Fruit fly (Drosophila melanogaster) whole organism, embryonic: Measurements from ENCODE around the gene CG7568.

Experiments used
- Antp ChIP-seq: fragments of 200-800 bp; sonication (Bioruptor generic); optimal IDR thresholded peaks from 3 replicates; lab custom pipeline; 2016; ENCODE audit warnings: missing biosample characterization, missing genetic modification characterization
- CG1024 ChIP-seq: fragments of 200-800 bp; sonication (Bioruptor generic); IDR thresholded peaks from 2 replicates; pipeline ENCODE4 v1.3.6; 2022; ENCODE audit warnings: missing biosample characterization, missing genetic modification characterization
- CG12769 ChIP-seq: fragments of 200-800 bp; sonication (Bioruptor generic); optimal IDR thresholded peaks from 2 replicates; lab custom pipeline; 2019; ENCODE audit warnings: missing biosample characterization, mild to moderate bottlenecking, missing genetic modification characterization, moderate library complexity
- CG15601 ChIP-seq: fragments of 200-800 bp; sonication (Bioruptor generic); optimal IDR thresholded peaks from 3 replicates; lab custom pipeline; 2019; ENCODE audit warnings: missing biosample characterization, mild to moderate bottlenecking, missing genetic modification characterization, moderate library complexity
- CG1603 ChIP-seq: fragments of 200-800 bp; sonication (Bioruptor generic); optimal IDR thresholded peaks from 2 replicates; lab custom pipeline; 2019; ENCODE audit warnings: missing biosample characterization, mild to moderate bottlenecking, missing genetic modification characterization, moderate library complexity
- CG16779 ChIP-seq: fragments of 200-800 bp; sonication (Bioruptor generic); IDR thresholded peaks from 2 replicates; pipeline ENCODE4 v1.3.6; 2022; ENCODE audit warnings: missing biosample characterization, missing genetic modification characterization
- CG17385 ChIP-seq: fragments of 200-800 bp; sonication (Bioruptor generic); optimal IDR thresholded peaks from 3 replicates; lab custom pipeline; 2018; ENCODE audit warnings: missing biosample characterization, mild to moderate bottlenecking, missing genetic modification characterization
- CG17829 ChIP-seq: fragments of 200-800 bp; optimal IDR thresholded peaks from 2 replicates; lab custom pipeline; 2019; ENCODE audit warnings: missing biosample characterization, mild to moderate bottlenecking, missing genetic modification characterization, moderate library complexity
- CG17912 ChIP-seq: fragments of 200-800 bp; sonication (Bioruptor generic); optimal IDR thresholded peaks from 2 replicates; lab custom pipeline; 2018; ENCODE audit warnings: missing biosample characterization, mild to moderate bottlenecking, missing genetic modification characterization
- CG18262 ChIP-seq: fragments of 200-800 bp; optimal IDR thresholded peaks from 3 replicates; lab custom pipeline; 2019; ENCODE audit warnings: missing biosample characterization, mild to moderate bottlenecking, missing genetic modification characterization, moderate library complexity
- CG18476 ChIP-seq: fragments of 200-800 bp; sonication (Bioruptor generic); optimal IDR thresholded peaks from 2 replicates; lab custom pipeline; 2016; ENCODE audit warnings: missing biosample characterization, mild to moderate bottlenecking, missing genetic modification characterization
- CG2712 ChIP-seq: fragments of 200-800 bp; optimal IDR thresholded peaks from 3 replicates; lab custom pipeline; 2019; ENCODE audit warnings: missing biosample characterization, mild to moderate bottlenecking, missing genetic modification characterization, moderate library complexity
- CG32772 ChIP-seq: fragments of 200-800 bp; sonication (Bioruptor generic); IDR thresholded peaks from 2 replicates; pipeline ENCODE4 v1.3.6; 2022; ENCODE audit warnings: missing biosample characterization, missing genetic modification characterization
- CG6689 ChIP-seq: fragments of 200-800 bp; sonication (Bioruptor generic); IDR thresholded peaks from 2 replicates; pipeline ENCODE4 v1.3.6; 2022; ENCODE audit warnings: missing biosample characterization, missing genetic modification characterization
- Dek ChIP-seq: fragments of 200-800 bp; sonication (Bioruptor generic); optimal IDR thresholded peaks from 3 replicates; lab custom pipeline; 2019; ENCODE audit warnings: missing biosample characterization, mild to moderate bottlenecking, missing genetic modification characterization, moderate library complexity
- Drgx ChIP-seq: fragments of 200-800 bp; sonication (Bioruptor generic); IDR thresholded peaks from 2 replicates; pipeline ENCODE4 v1.3.6; 2022; ENCODE audit warnings: missing biosample characterization, missing genetic modification characterization
- E2f1 ChIP-seq: fragments of 200-800 bp; sonication (Bioruptor generic); IDR thresholded peaks from 2 replicates; pipeline ENCODE4 v1.3.6; 2022; ENCODE audit warnings: missing biosample characterization, missing genetic modification characterization
- Hr39 ChIP-seq: fragments of >200 bp; optimal IDR thresholded peaks from 2 replicates; lab custom pipeline; 2017
- Max ChIP-seq: fragments of 200-800 bp; sonication (Bioruptor generic); optimal IDR thresholded peaks from 2 replicates; lab custom pipeline; 2016; ENCODE audit warnings: missing biosample characterization, mild to moderate bottlenecking, missing genetic modification characterization
- Med ChIP-seq: fragments of 200-800 bp; sonication (Bioruptor generic); peaks from one replicate; lab custom pipeline; 2016; ENCODE audit warnings: missing biosample characterization, missing genetic modification characterization, mild to moderate bottlenecking, inconsistent platforms, moderate library complexity
- Opbp ChIP-seq: fragments of 200-800 bp; sonication (Bioruptor generic); IDR thresholded peaks from 3 replicates; pipeline ENCODE4 v1.3.6; 2022; ENCODE audit warnings: missing biosample characterization, missing genetic modification characterization; ENCODE audit not compliant: partially characterized antibody
- Ptx1 ChIP-seq: fragments of 200-800 bp; sonication (Bioruptor generic); IDR thresholded peaks from 2 replicates; pipeline ENCODE4 v1.3.6; 2022; ENCODE audit warnings: missing biosample characterization, missing genetic modification characterization
- Vsx1 ChIP-seq: fragments of 200-800 bp; sonication (Bioruptor generic); optimal IDR thresholded peaks from 2 replicates; lab custom pipeline; 2017; ENCODE audit warnings: missing biosample characterization, mild to moderate bottlenecking, missing genetic modification characterization, missing genetic modification reagents
- abd-A ChIP-seq: fragments of 200-800 bp; sonication (Bioruptor generic); optimal IDR thresholded peaks from 3 replicates; lab custom pipeline; 2019; ENCODE audit warnings: missing biosample characterization, mild to moderate bottlenecking, missing genetic modification characterization, moderate library complexity
- ash1 ChIP-seq: fragments of 200-800 bp; sonication (Bioruptor generic); optimal IDR thresholded peaks from 2 replicates; lab custom pipeline; 2018; ENCODE audit warnings: missing biosample characterization, mild to moderate bottlenecking, missing genetic modification characterization
- cg ChIP-seq: fragments of 200-800 bp; sonication (Bioruptor generic); optimal IDR thresholded peaks from 3 replicates; lab custom pipeline; 2019; ENCODE audit warnings: missing biosample characterization, mild to moderate bottlenecking, missing genetic modification characterization, moderate library complexity
- chm ChIP-seq: fragments of 200-800 bp; sonication (Bioruptor generic); IDR thresholded peaks from 2 replicates; pipeline ENCODE4 v1.3.6; 2022; ENCODE audit warnings: missing biosample characterization, missing genetic modification characterization
- crol ChIP-seq: fragments of 200-800 bp; sonication (Bioruptor generic); IDR thresholded peaks from 2 replicates; pipeline ENCODE4 v1.3.6; 2022; ENCODE audit warnings: missing biosample characterization, missing genetic modification characterization
- dmrt11E ChIP-seq: fragments of 200-800 bp; sonication (Bioruptor generic); optimal IDR thresholded peaks from 3 replicates; lab custom pipeline; 2018; ENCODE audit warnings: missing biosample characterization, mild to moderate bottlenecking, missing genetic modification characterization, moderate library complexity
- emc ChIP-seq: fragments of 200-800 bp; sonication (Bioruptor generic); optimal IDR thresholded peaks from 2 replicates; lab custom pipeline; 2016; ENCODE audit warnings: missing biosample characterization, missing genetic modification characterization
- esg ChIP-seq: fragments of 200-800 bp; sonication (Bioruptor generic); conservative IDR thresholded peaks from 2 replicates; pipeline ENCODE4 v1.3.6; 2022; ENCODE audit warnings: missing biosample characterization, missing genetic modification characterization
- ftz-f1 ChIP-seq: fragments of 200-800 bp; sonication (Bioruptor generic); optimal IDR thresholded peaks from 2 replicates; lab custom pipeline; 2016; ENCODE audit warnings: missing biosample characterization, missing genetic modification characterization
- gce ChIP-seq: fragments of 200-800 bp; sonication (Bioruptor generic); IDR thresholded peaks from 3 replicates; pipeline ENCODE4 v1.3.6; 2022; ENCODE audit warnings: missing biosample characterization, missing genetic modification characterization
- jumu ChIP-seq: fragments of 200-800 bp; sonication (Bioruptor generic); optimal IDR thresholded peaks from 3 replicates; lab custom pipeline; 2016; ENCODE audit warnings: missing biosample characterization, missing genetic modification characterization
- klu ChIP-seq: fragments of 200-800 bp; sonication (Bioruptor generic); IDR thresholded peaks from 2 replicates; pipeline ENCODE4 v1.3.6; 2022; ENCODE audit warnings: missing biosample characterization, missing genetic modification characterization
- mld ChIP-seq: fragments of 200-800 bp; sonication (Bioruptor generic); IDR thresholded peaks from 3 replicates; pipeline ENCODE4 v1.3.6; 2022; ENCODE audit warnings: missing biosample characterization, missing genetic modification characterization; ENCODE audit not compliant: partially characterized antibody
- onecut ChIP-seq: fragments of 200-800 bp; sonication (Bioruptor generic); IDR thresholded peaks from 2 replicates; pipeline ENCODE4 v1.3.6; 2022; ENCODE audit warnings: missing biosample characterization, missing genetic modification characterization
- ranshi ChIP-seq: fragments of 200-800 bp; sonication (Bioruptor generic); IDR thresholded peaks from 2 replicates; pipeline ENCODE4 v1.3.6; 2022; ENCODE audit warnings: missing biosample characterization, missing genetic modification characterization
- rib ChIP-seq: fragments of 200-800 bp; sonication (Bioruptor generic); IDR thresholded peaks from 2 replicates; pipeline ENCODE4 v1.3.6; 2022; ENCODE audit warnings: missing biosample characterization, missing genetic modification characterization
- scrt ChIP-seq: fragments of 200-800 bp; sonication (Bioruptor generic); optimal IDR thresholded peaks from 2 replicates; lab custom pipeline; 2018; ENCODE audit warnings: missing biosample characterization, mild to moderate bottlenecking, missing genetic modification characterization, moderate library complexity
- sens ChIP-seq: fragments of 200-800 bp; sonication (Bioruptor generic); peaks from one replicate; lab custom pipeline; 2016; ENCODE audit warnings: missing biosample characterization, missing genetic modification characterization
- slbo ChIP-seq: fragments of 200-800 bp; sonication (Bioruptor generic); IDR thresholded peaks from 2 replicates; pipeline ENCODE4 v1.3.6; 2022; ENCODE audit warnings: missing biosample characterization, missing genetic modification characterization
- sqz ChIP-seq: fragments of 200-800 bp; sonication (Bioruptor generic); optimal IDR thresholded peaks from 3 replicates; lab custom pipeline; 2018; ENCODE audit warnings: missing biosample characterization, mild to moderate bottlenecking, missing genetic modification characterization
- toy ChIP-seq: fragments of 200-800 bp; sonication (Bioruptor generic); IDR thresholded peaks from 2 replicates; pipeline ENCODE4 v1.3.6; 2022; ENCODE audit warnings: missing biosample characterization, missing genetic modification characterization
- trem ChIP-seq: fragments of 200-800 bp; optimal IDR thresholded peaks from 3 replicates; lab custom pipeline; 2019; ENCODE audit warnings: missing biosample characterization, mild to moderate bottlenecking, missing genetic modification characterization, moderate library complexity
- tx ChIP-seq: fragments of 200-800 bp; sonication (Bioruptor generic); optimal IDR thresholded peaks from 2 replicates; lab custom pipeline; 2016; ENCODE audit warnings: missing biosample characterization, missing genetic modification characterization

CG7568 gene

dm6 chr3R:29610958-29611357, 10.3 kb upstream of the CG7568 start:
- peak; percentile 64 for TF ChIP-seq abd-A
- TF ChIP-seq esg (GFP tag; lab: Robert Waterston, UW) = no peak
- peak; percentile 56 for TF ChIP-seq Hr39 (lab: Kevin White, UChicago)
- no peak for TF ChIP-seq tx (GFP tag; lab: Kevin White, UChicago)
- 0 out of 2 replicates have a peak, but pooled peaks have one; percentile 7 for TF ChIP-seq toy (GFP tag; lab: Robert Waterston, UW)
- no peak for TF ChIP-seq emc
- peak; percentile 40; the same call in 1 of the 2 replicates for TF ChIP-seq crol (GFP tag; lab: Robert Waterston, UW)
- TF ChIP-seq CG16779 (GFP tag; lab: Robert Waterston, UW) = no peak
- TF ChIP-seq, all 482 proteins: peak for 4

DNA sequence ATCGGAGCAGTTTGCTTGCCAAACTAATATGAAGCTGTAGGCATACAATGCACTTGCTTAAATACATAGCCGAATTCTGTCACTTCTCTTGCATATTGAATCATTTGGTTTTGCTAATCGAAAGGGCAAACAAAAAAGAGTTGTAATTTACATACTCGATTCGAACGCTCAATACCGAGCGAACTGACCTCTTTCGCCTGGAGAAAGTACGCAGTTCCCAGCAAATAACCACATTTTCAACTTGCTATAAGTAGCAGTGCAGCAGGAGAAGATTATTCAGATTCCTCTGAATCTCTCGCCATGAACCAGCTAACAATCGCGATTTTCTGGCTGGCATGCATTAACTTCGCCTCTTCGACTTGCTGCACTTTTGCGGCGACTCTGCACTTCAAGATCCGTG, 7.5 kb upstream of the CG7568 start, which contains the start of gene Diedel2:
Diedel2 (plus strand) TSS at position 301 of the 400 bp plus-strand sequence.
- TF ChIP-seq klu (GFP tag; lab: Robert Waterston, UW) = no peak
- no peak for TF ChIP-seq CG15601
- TF ChIP-seq sens (GFP tag; lab: Kevin White, UChicago) = no peak
- TF ChIP-seq, all 482 proteins: peak for 0

- no peak for TF ChIP-seq CG2712 (tag; lab: Kevin White, UChicago)
- TF ChIP-seq CG1603 (tag; lab: Kevin White, UChicago) = peak; percentile 6
- TF ChIP-seq onecut (GFP tag; lab: Robert Waterston, UW) = peak; percentile 22; the same call in 1 of the 2 replicates
- no peak for TF ChIP-seq CG18476 (GFP tag; lab: Kevin White, UChicago)
- no peak for TF ChIP-seq ranshi
- no peak for TF ChIP-seq Antp
- TF ChIP-seq CG12769 (tag; lab: Kevin White, UChicago) = peak; percentile 9
- TF ChIP-seq crol (GFP tag; lab: Robert Waterston, UW) = peak; percentile 88
- peak; percentile 25 for TF ChIP-seq cg
- no peak for TF ChIP-seq CG18262
- TF ChIP-seq CG6689 = peak; percentile 50; the same call in 1 of the 2 replicates
- peak; percentile 36; the same call in 1 of the 2 replicates for TF ChIP-seq rib (GFP tag; lab: Robert Waterston, UW)
- TF ChIP-seq gce = 0 out of 3 replicates have a peak, but pooled peaks have one; percentile 16
- no peak for TF ChIP-seq CG17829 (tag; lab: Kevin White, UChicago)
- 0 out of 2 replicates have a peak, but pooled peaks have one; percentile 28 for TF ChIP-seq Ptx1 (GFP tag; lab: Robert Waterston, UW)
- TF ChIP-seq sqz (GFP tag; lab: Kevin White, UChicago) = peak; percentile 75
- peak; percentile 39 for TF ChIP-seq CG17385
- peak; percentile 66 for TF ChIP-seq Drgx (GFP tag; lab: Robert Waterston, UW)
- 0 out of 2 replicates have a peak, but pooled peaks have one; percentile 48 for TF ChIP-seq chm
- TF ChIP-seq Vsx1 (GFP tag; lab: Kevin White, UChicago) = no peak
- TF ChIP-seq scrt (GFP tag; lab: Kevin White, UChicago) = peak; percentile 37
- no peak for TF ChIP-seq dmrt11E (tag; lab: Kevin White, UChicago)
- TF ChIP-seq CG1024 (GFP tag; lab: Robert Waterston, UW) = no peak
- 0 out of 3 replicates have a peak, but pooled peaks have one; percentile 4 for TF ChIP-seq Opbp (GFP tag; lab: Robert Waterston, UW)
- TF ChIP-seq sens (GFP tag; lab: Kevin White, UChicago) = peak; percentile 69
- TF ChIP-seq mld = 0 out of 3 replicates have a peak, but pooled peaks have one; percentile 35
- TF ChIP-seq ash1 (GFP tag; lab: Kevin White, UChicago) = no peak
- TF ChIP-seq Max (GFP tag; lab: Kevin White, UChicago) = peak; percentile 28
- TF ChIP-seq jumu (GFP tag; lab: Kevin White, UChicago) = no peak
- TF ChIP-seq Dek (tag; lab: Kevin White, UChicago) = no peak
- peak; percentile 79 for TF ChIP-seq CG32772 (GFP tag; lab: Robert Waterston, UW)
- TF ChIP-seq ftz-f1 (GFP tag; lab: Kevin White, UChicago) = peak; percentile 42
- peak; percentile 81 for TF ChIP-seq Med (GFP tag; lab: Kevin White, UChicago)
- peak; percentile 14; the same call in 1 of the 2 replicates for TF ChIP-seq E2f1 (GFP tag; lab: Robert Waterston, UW)
- peak; percentile 26; the same call in 1 of the 2 replicates for TF ChIP-seq slbo
- peak; percentile 98 for TF ChIP-seq trem (tag; lab: Kevin White, UChicago)
- TF ChIP-seq CG17912 = no peak
Observed at dm6 chr3R:29592139-29592814, 8.4 kb downstream of the CG7568 start.
